Fruit fly (Drosophila melanogaster) whole organism, embryonic: ENCODE results near the gene Bub1.

ENCODE experiments used
- Atf-2 ChIP-seq: fragments of 200-800 bp; sonication (Bioruptor generic); optimal IDR thresholded peaks from 2 replicates; lab custom pipeline; 2016; ENCODE audit warnings: missing biosample characterization, missing genetic modification characterization
- Blimp-1 ChIP-seq: fragments of 200-800 bp; sonication (Bioruptor generic); optimal IDR thresholded peaks from 3 replicates; lab custom pipeline; 2018; ENCODE audit warnings: missing biosample characterization, missing genetic modification characterization, mild to moderate bottlenecking, moderate library complexity, missing genetic modification reagents
- CG11398 ChIP-seq: fragments of 200-800 bp; sonication (Bioruptor generic); optimal IDR thresholded peaks from 2 replicates; lab custom pipeline; 2016; ENCODE audit warnings: missing biosample characterization, missing genetic modification characterization
- CG12071 ChIP-seq: fragments of 200-800 bp; sonication (Bioruptor generic); optimal IDR thresholded peaks from 3 replicates; lab custom pipeline; 2018; ENCODE audit warnings: missing biosample characterization, mild to moderate bottlenecking, missing genetic modification characterization
- CG12659 ChIP-seq: fragments of 200-800 bp; sonication (Bioruptor generic); optimal IDR thresholded peaks from 3 replicates; lab custom pipeline; 2017; ENCODE audit warnings: mild to moderate bottlenecking, missing biosample characterization, missing genetic modification reagents, missing genetic modification characterization
- CG12769 ChIP-seq: fragments of 200-800 bp; sonication (Bioruptor generic); optimal IDR thresholded peaks from 2 replicates; lab custom pipeline; 2019; ENCODE audit warnings: missing biosample characterization, mild to moderate bottlenecking, missing genetic modification characterization, moderate library complexity
- CG13287 ChIP-seq: fragments of 200-800 bp; sonication (Bioruptor generic); IDR thresholded peaks from 2 replicates; pipeline ENCODE4 v1.3.6; 2022; ENCODE audit warnings: missing biosample characterization, missing genetic modification characterization; ENCODE audit not compliant: partially characterized antibody
- CG13424 ChIP-seq: fragments of 200-800 bp; sonication (Bioruptor generic); optimal IDR thresholded peaks from 2 replicates; lab custom pipeline; 2019; ENCODE audit warnings: missing biosample characterization, mild to moderate bottlenecking, missing genetic modification characterization, moderate library complexity
- CG14441 ChIP-seq: fragments of 200-800 bp; sonication (Bioruptor generic); IDR thresholded peaks from 2 replicates; pipeline ENCODE4 v1.3.6; 2022; ENCODE audit warnings: missing biosample characterization, missing genetic modification characterization
- CG17912 ChIP-seq: fragments of 200-800 bp; sonication (Bioruptor generic); optimal IDR thresholded peaks from 2 replicates; lab custom pipeline; 2018; ENCODE audit warnings: missing biosample characterization, mild to moderate bottlenecking, missing genetic modification characterization
- CG3065 ChIP-seq: fragments of 200-800 bp; sonication (Bioruptor generic); optimal IDR thresholded peaks from 2 replicates; lab custom pipeline; 2016; ENCODE audit warnings: missing biosample characterization, missing genetic modification characterization
- CG32767 ChIP-seq: fragments of 200-800 bp; sonication (Bioruptor generic); IDR thresholded peaks from 2 replicates; pipeline ENCODE4 v1.3.6; 2022; ENCODE audit warnings: missing biosample characterization, missing genetic modification characterization
- CG3281 ChIP-seq: fragments of 200-800 bp; sonication (Bioruptor generic); optimal IDR thresholded peaks from 3 replicates; lab custom pipeline; 2017; ENCODE audit warnings: missing biosample characterization, mild to moderate bottlenecking, missing genetic modification characterization
- CG4820 ChIP-seq: fragments of 200-800 bp; sonication (Bioruptor generic); optimal IDR thresholded peaks from 3 replicates; lab custom pipeline; 2016; ENCODE audit warnings: missing biosample characterization, missing genetic modification characterization
- CG9932 ChIP-seq: fragments of 200-800 bp; sonication (Bioruptor generic); IDR thresholded peaks from 2 replicates; pipeline ENCODE4 v1.3.6; 2022; ENCODE audit warnings: missing biosample characterization, missing genetic modification characterization
- Dip3 ChIP-seq: fragments of 200-800 bp; sonication (Bioruptor generic); optimal IDR thresholded peaks from 3 replicates; lab custom pipeline; 2016; ENCODE audit warnings: missing biosample characterization, missing genetic modification characterization
- Dp ChIP-seq: fragments of 200-800 bp; sonication (Bioruptor generic); optimal IDR thresholded peaks from 2 replicates; lab custom pipeline; 2018; ENCODE audit warnings: missing biosample characterization, mild to moderate bottlenecking, missing genetic modification characterization, moderate library complexity
- Dref ChIP-seq: fragments of 200-800 bp; sonication (Bioruptor generic); IDR thresholded peaks from 2 replicates; pipeline ENCODE4 v1.3.6; 2022; ENCODE audit warnings: missing biosample characterization, missing genetic modification characterization
- Gsc ChIP-seq: fragments of 200-800 bp; sonication (Bioruptor generic); IDR thresholded peaks from 2 replicates; pipeline ENCODE4 v1.3.6; 2022; ENCODE audit warnings: missing biosample characterization, missing genetic modification characterization
- Hmr ChIP-seq: fragments of 200-800 bp; sonication (Bioruptor generic); optimal IDR thresholded peaks from 3 replicates; lab custom pipeline; 2017; ENCODE audit warnings: mild to moderate bottlenecking, missing biosample characterization, missing genetic modification reagents, missing genetic modification characterization
- Hr3 ChIP-seq: fragments of 200-800 bp; sonication (Bioruptor generic); optimal IDR thresholded peaks from 3 replicates; lab custom pipeline; 2016; ENCODE audit warnings: missing biosample characterization, missing genetic modification characterization
- Hr78 ChIP-seq, 2 experiments: fragments of 200-800 bp in 1 of 2; fragments of >200 bp in 1 of 2; sonication (Bioruptor generic) in 1 of 2; optimal IDR thresholded peaks; 2 replicates each; lab custom pipeline; 2017 to 2019; ENCODE audit warnings: missing biosample characterization in 2 of 2, missing genetic modification characterization in 2 of 2, mild to moderate bottlenecking in 1 of 2, moderate library complexity in 1 of 2
- Mrtf ChIP-seq: fragments of 200-800 bp; sonication (Bioruptor generic); IDR thresholded peaks from 3 replicates; pipeline ENCODE4 v1.3.6; 2022; ENCODE audit warnings: missing biosample characterization, missing genetic modification characterization
- Nf-YA ChIP-seq: fragments of 200-800 bp; sonication (Bioruptor generic); IDR thresholded peaks from 2 replicates; pipeline ENCODE4 v1.3.6; 2022; ENCODE audit warnings: missing biosample characterization, missing genetic modification characterization
- Usf ChIP-seq: fragments of 200-800 bp; sonication (Bioruptor generic); optimal IDR thresholded peaks from 2 replicates; lab custom pipeline; 2017; ENCODE audit warnings: missing genotype, missing biosample characterization, missing genetic modification characterization
- cad ChIP-seq: fragments of >200 bp; optimal IDR thresholded peaks from 2 replicates; lab custom pipeline; 2017; ENCODE audit warnings: missing biosample characterization, missing genetic modification characterization
- cas ChIP-seq: fragments of 200-800 bp; sonication (Bioruptor generic); IDR thresholded peaks from 2 replicates; pipeline ENCODE4 v1.3.6; 2022; ENCODE audit warnings: missing biosample characterization, missing genetic modification characterization
- cg ChIP-seq: fragments of 200-800 bp; sonication (Bioruptor generic); optimal IDR thresholded peaks from 3 replicates; lab custom pipeline; 2019; ENCODE audit warnings: missing biosample characterization, mild to moderate bottlenecking, missing genetic modification characterization, moderate library complexity
- ci ChIP-seq: fragments of 200-800 bp; sonication (Bioruptor generic); IDR thresholded peaks from 3 replicates; pipeline ENCODE4 v1.3.6; 2022; ENCODE audit warnings: missing biosample characterization, missing genetic modification characterization
- corto ChIP-seq: fragments of 200-800 bp; sonication (Bioruptor generic); optimal IDR thresholded peaks from 2 replicates; lab custom pipeline; 2016; ENCODE audit warnings: missing biosample characterization, mild to moderate bottlenecking, missing genetic modification characterization, moderate library complexity
- eve ChIP-seq, 2 experiments: fragments of >200 bp; optimal IDR thresholded peaks; 2 replicates each; lab custom pipeline; 2017; ENCODE audit warnings: missing biosample characterization in 2 of 2, missing genetic modification characterization in 2 of 2
- ftz-f1 ChIP-seq: fragments of 200-800 bp; sonication (Bioruptor generic); optimal IDR thresholded peaks from 2 replicates; lab custom pipeline; 2016; ENCODE audit warnings: missing biosample characterization, missing genetic modification characterization
- fu2 ChIP-seq: fragments of 200-800 bp; sonication (Bioruptor generic); optimal IDR thresholded peaks from 2 replicates; lab custom pipeline; 2016; ENCODE audit warnings: missing biosample characterization, missing genetic modification characterization
- gce ChIP-seq: fragments of 200-800 bp; sonication (Bioruptor generic); IDR thresholded peaks from 3 replicates; pipeline ENCODE4 v1.3.6; 2022; ENCODE audit warnings: missing biosample characterization, missing genetic modification characterization
- gem ChIP-seq: fragments of 200-800 bp; sonication (Bioruptor generic); optimal IDR thresholded peaks from 2 replicates; lab custom pipeline; 2019; ENCODE audit warnings: missing biosample characterization, mild to moderate bottlenecking, missing genetic modification characterization, moderate library complexity
- grn ChIP-seq: fragments of 200-800 bp; sonication (Bioruptor generic); optimal IDR thresholded peaks from 3 replicates; lab custom pipeline; 2017; ENCODE audit warnings: missing biosample characterization, missing genetic modification characterization
- gsb-n ChIP-seq: fragments of 200-800 bp; sonication (Bioruptor generic); optimal IDR thresholded peaks from 3 replicates; lab custom pipeline; 2018; ENCODE audit warnings: missing biosample characterization, mild to moderate bottlenecking, missing genetic modification characterization
- h ChIP-seq: fragments of >200 bp; optimal IDR thresholded peaks from 2 replicates; lab custom pipeline; 2017
- kni ChIP-seq: fragments of 200-800 bp; sonication (Bioruptor generic); optimal IDR thresholded peaks from 3 replicates; lab custom pipeline; 2017; ENCODE audit warnings: mild to moderate bottlenecking, missing biosample characterization, missing genetic modification reagents, missing genetic modification characterization
- luna ChIP-seq: fragments of 200-800 bp; sonication (Bioruptor generic); optimal IDR thresholded peaks from 2 replicates; lab custom pipeline; 2016; ENCODE audit warnings: missing biosample characterization, missing genetic modification characterization
- maf-S ChIP-seq: fragments of 200-800 bp; sonication (Bioruptor generic); optimal IDR thresholded peaks from 2 replicates; lab custom pipeline; 2016; ENCODE audit warnings: missing biosample characterization, missing genetic modification characterization
- nau ChIP-seq: fragments of 200-800 bp; sonication (Bioruptor generic); optimal IDR thresholded peaks from 3 replicates; lab custom pipeline; 2017; ENCODE audit warnings: missing biosample characterization, mild to moderate bottlenecking, missing genetic modification characterization, missing genetic modification reagents
- onecut ChIP-seq: fragments of 200-800 bp; sonication (Bioruptor generic); IDR thresholded peaks from 2 replicates; pipeline ENCODE4 v1.3.6; 2022; ENCODE audit warnings: missing biosample characterization, missing genetic modification characterization
- sqz ChIP-seq: fragments of 200-800 bp; sonication (Bioruptor generic); optimal IDR thresholded peaks from 3 replicates; lab custom pipeline; 2018; ENCODE audit warnings: missing biosample characterization, mild to moderate bottlenecking, missing genetic modification characterization
- tna ChIP-seq: fragments of 200-800 bp; sonication (Bioruptor generic); IDR thresholded peaks from 2 replicates; pipeline ENCODE4 v1.3.6; 2022; ENCODE audit warnings: missing biosample characterization, missing genetic modification characterization; ENCODE audit not compliant: partially characterized antibody
- ttk ChIP-seq: fragments of 200-800 bp; sonication (Bioruptor generic); IDR thresholded peaks from 2 replicates; pipeline ENCODE4 v2.1.2; 2022; ENCODE audit warnings: missing biosample characterization, missing genetic modification characterization
- vvl ChIP-seq: fragments of 200-800 bp; sonication (Bioruptor generic); IDR thresholded peaks from 2 replicates; pipeline ENCODE4 v1.3.6; 2022; ENCODE audit warnings: missing biosample characterization, missing genetic modification characterization
- wdn ChIP-seq: fragments of 200-800 bp; sonication (Bioruptor generic); IDR thresholded peaks from 2 replicates; pipeline ENCODE4 v1.3.6; 2022; ENCODE audit warnings: missing biosample characterization, missing genetic modification characterization
- wor ChIP-seq: fragments of 200-800 bp; sonication (Bioruptor generic); IDR thresholded peaks from 2 replicates; pipeline ENCODE4 v1.3.6; 2022; ENCODE audit warnings: missing biosample characterization, missing genetic modification characterization

Bub1 gene

dm6 chr2L:5247384-5247783, 31.3 kb upstream of the Bub1 start (continued):
- TF ChIP-seq CG13424 (tag; lab: Kevin White, UChicago) = no peak

DNA sequence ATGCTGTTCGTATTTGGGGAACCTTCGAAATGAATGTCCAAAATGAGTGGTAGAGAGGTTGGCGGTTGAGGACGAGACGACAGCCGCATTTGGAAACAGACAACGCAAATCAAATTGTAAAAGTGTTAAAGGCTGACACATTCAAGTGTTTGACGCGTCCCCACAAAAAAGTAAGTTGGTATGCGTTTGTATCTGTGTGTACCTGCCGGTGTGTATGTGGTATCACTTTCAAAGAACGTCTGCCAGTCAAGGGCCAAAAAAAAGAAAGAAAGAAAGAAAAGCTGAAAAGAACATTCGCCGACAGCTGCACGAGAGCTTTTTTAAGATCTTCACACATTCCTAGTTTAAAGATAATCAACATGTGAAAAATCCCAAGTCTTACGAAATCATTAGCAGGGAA, 30.9 kb upstream of the Bub1 start:
- TF ChIP-seq cas (GFP tag; lab: Robert Waterston, UW) (no peak), cg (GFP tag; lab: Kevin White, UChicago) (peak; percentile 58), kni (GFP tag; lab: Kevin White, UChicago) (peak; percentile 84), nau (GFP tag; lab: Kevin White, UChicago) (peak; percentile 53), CG32767 (GFP tag; lab: Robert Waterston, UW) (0 out of 2 replicates have a peak, but pooled peaks have one; percentile 16)

dm6 chr2L:5248582-5248981, 30.1 kb upstream of the Bub1 start:
- TF ChIP-seq Dp (GFP tag; lab: Kevin White, UChicago) (no peak), CG9932 (no peak), CG14441 (GFP tag; lab: Robert Waterston, UW) (no peak), onecut (GFP tag; lab: Robert Waterston, UW) (no peak), Hr78 (GFP tag; optimal IDR thresholded peaks at IDR 0.05; lab: Kevin White, UChicago) (no peak), CG4820 (GFP tag; lab: Kevin White, UChicago) (no peak), ttk (GFP tag; lab: Robert Waterston, UW) (no peak), CG11398 (GFP tag; lab: Kevin White, UChicago) (no peak), CG12769 (tag; lab: Kevin White, UChicago) (peak; percentile 20), CG3065 (no peak), gce (GFP tag; lab: Robert Waterston, UW) (no peak), Blimp-1 (GFP tag; lab: Kevin White, UChicago) (peak; percentile 37), Atf-2 (no peak), luna (GFP tag; lab: Kevin White, UChicago) (no peak), Dref (no peak), corto (GFP tag; lab: Kevin White, UChicago) (no peak), tna (GFP tag; lab: Robert Waterston, UW) (no peak), Nf-YA (GFP tag; lab: Robert Waterston, UW) (no peak), Hr3 (GFP tag; lab: Kevin White, UChicago) (no peak), CG12659 (no peak), eve (GFP tag; optimal IDR thresholded peaks at IDR 0.05; lab: Kevin White, UChicago) (no peak), maf-S (GFP tag; lab: Kevin White, UChicago) (no peak), ci (GFP tag; lab: Robert Waterston, UW) (no peak), gsb-n (peak; percentile 11), vvl (GFP tag; lab: Robert Waterston, UW) (no peak), wdn (GFP tag; lab: Robert Waterston, UW) (no peak), fu2 (GFP tag; lab: Kevin White, UChicago) (no peak), sqz (peak; percentile 4), CG13287 (GFP tag; lab: Robert Waterston, UW) (no peak), Hmr (GFP tag; lab: Kevin White, UChicago) (no peak), grn (GFP tag; lab: Kevin White, UChicago) (peak; percentile 19), Mrtf (no peak), CG12071 (no peak), wor (GFP tag; lab: Robert Waterston, UW) (no peak), CG17912 (no peak), h (no peak), CG32767 (GFP tag; lab: Robert Waterston, UW) (no peak), Dip3 (no peak), CG3281 (GFP tag; lab: Kevin White, UChicago) (no peak), ftz-f1 (no peak), gem (tag; lab: Kevin White, UChicago) (no peak), Gsc (no peak), Usf (GFP tag; lab: Kevin White, UChicago) (no peak), cad (GFP tag; lab: Kevin White, UChicago) (no peak)
